Worm (Caenorhabditis elegans): ENCODE data around the gene aptf-2.
A peak's percentile ranks its signal among the peaks of the same experiment; 100 is the strongest.

- no peak for TF ChIP-seq nhr-28 (tag; optimal IDR thresholded peaks at IDR 0.05)
- TF ChIP-seq elt-3 (tag; optimal IDR thresholded peaks at IDR 0.05): peak in 1 of 3 experiments; percentile 54
- TF ChIP-seq nhr-237 (tag; optimal IDR thresholded peaks at IDR 0.05): no peak
- no peak for TF ChIP-seq ztf-11 (tag; optimal IDR thresholded peaks at IDR 0.05)
- peak; percentile 93 for TF ChIP-seq nhr-43 (tag; optimal IDR thresholded peaks at IDR 0.05; ENCODE audit: poor library complexity, severe bottlenecking)
- peak; percentile 38 for TF ChIP-seq ztf-4 (tag; optimal IDR thresholded peaks at IDR 0.05)
- peak; percentile 73 for TF ChIP-seq tbx-2 (tag; optimal IDR thresholded peaks at IDR 0.05)
- peak; percentile 59 for TF ChIP-seq lsy-12 (tag; optimal IDR thresholded peaks at IDR 0.05)
- no peak for TF ChIP-seq nhr-12 (tag; optimal IDR thresholded peaks at IDR 0.05)
Observed at ce11 chrIV:13395255-13395654, 20.6 kb downstream of the aptf-2 start.
